Fruit fly (Drosophila melanogaster) whole organism, embryonic: Measurements from ENCODE around the gene CG31637.

ENCODE experiments used
- ATbp ChIP-seq: fragments of 200-800 bp; sonication (Bioruptor generic); optimal IDR thresholded peaks from 2 replicates; lab custom pipeline; 2017; ENCODE audit warnings: missing biosample characterization, mild to moderate bottlenecking, missing genetic modification characterization, missing genetic modification reagents
- Atf-2 ChIP-seq: fragments of 200-800 bp; sonication (Bioruptor generic); optimal IDR thresholded peaks from 2 replicates; lab custom pipeline; 2016; ENCODE audit warnings: missing biosample characterization, missing genetic modification characterization
- BEAF-32 ChIP-seq: fragments of 200-800 bp; sonication (Bioruptor generic); optimal IDR thresholded peaks from 3 replicates; lab custom pipeline; 2017; ENCODE audit warnings: missing biosample characterization, missing genetic modification characterization, mild to moderate bottlenecking, moderate library complexity, missing genetic modification reagents
- CG1233 ChIP-seq: fragments of 200-800 bp; sonication (Bioruptor generic); optimal IDR thresholded peaks from 4 replicates; lab custom pipeline; 2018; ENCODE audit warnings: missing biosample characterization, mild to moderate bottlenecking, missing genetic modification characterization
- CG12769 ChIP-seq: fragments of 200-800 bp; sonication (Bioruptor generic); optimal IDR thresholded peaks from 2 replicates; lab custom pipeline; 2019; ENCODE audit warnings: missing biosample characterization, mild to moderate bottlenecking, missing genetic modification characterization, moderate library complexity
- CG13287 ChIP-seq: fragments of 200-800 bp; sonication (Bioruptor generic); IDR thresholded peaks from 2 replicates; pipeline ENCODE4 v1.3.6; 2022; ENCODE audit warnings: missing biosample characterization, missing genetic modification characterization; ENCODE audit not compliant: partially characterized antibody
- CG13624 ChIP-seq: fragments of 200-800 bp; sonication (Bioruptor generic); optimal IDR thresholded peaks from 2 replicates; lab custom pipeline; 2016; ENCODE audit warnings: missing biosample characterization, missing genetic modification characterization
- CG1529 ChIP-seq: fragments of 200-800 bp; sonication (Bioruptor generic); optimal IDR thresholded peaks from 3 replicates; lab custom pipeline; 2018; ENCODE audit warnings: missing biosample characterization, missing genetic modification characterization
- CG31388 ChIP-seq: fragments of 200-800 bp; sonication (Bioruptor generic); optimal IDR thresholded peaks from 2 replicates; lab custom pipeline; 2016; ENCODE audit warnings: missing biosample characterization, missing genetic modification characterization
- CG3838 ChIP-seq: fragments of 200-800 bp; sonication (Bioruptor generic); optimal IDR thresholded peaks from 3 replicates; lab custom pipeline; 2016; ENCODE audit warnings: missing biosample characterization, missing genetic modification characterization
- CG7839 ChIP-seq: fragments of 200-800 bp; sonication (Bioruptor generic); optimal IDR thresholded peaks from 3 replicates; lab custom pipeline; 2018; ENCODE audit warnings: missing biosample characterization, mild to moderate bottlenecking, missing genetic modification characterization, moderate library complexity
- CG8359 ChIP-seq: fragments of 200-800 bp; sonication (Bioruptor generic); optimal IDR thresholded peaks from 2 replicates; lab custom pipeline; 2017; ENCODE audit warnings: missing biosample characterization, mild to moderate bottlenecking, missing genetic modification characterization, borderline replicate concordance
- CG9215 ChIP-seq: fragments of 200-800 bp; sonication (Bioruptor generic); IDR thresholded peaks from 2 replicates; pipeline ENCODE4 v1.3.6; 2022; ENCODE audit warnings: missing biosample characterization, missing genetic modification characterization
- CrebB ChIP-seq: fragments of 200-800 bp; sonication (Bioruptor generic); optimal IDR thresholded peaks from 3 replicates; lab custom pipeline; 2018; ENCODE audit warnings: missing biosample characterization, mild to moderate bottlenecking, missing genetic modification characterization
- GATAe ChIP-seq: fragments of 200-800 bp; sonication (Bioruptor generic); conservative IDR thresholded peaks from 2 replicates; pipeline ENCODE4 v1.3.6; 2022; ENCODE audit warnings: missing biosample characterization, missing genetic modification characterization
- HLHmδ ChIP-seq: fragments of 200-800 bp; sonication (Bioruptor generic); optimal IDR thresholded peaks from 2 replicates; lab custom pipeline; 2018; ENCODE audit warnings: missing biosample characterization, mild to moderate bottlenecking, missing genetic modification characterization, moderate library complexity
- Hr78 ChIP-seq, 2 experiments: fragments of 200-800 bp in 1 of 2; fragments of >200 bp in 1 of 2; sonication (Bioruptor generic) in 1 of 2; optimal IDR thresholded peaks; 2 replicates each; lab custom pipeline; 2017 to 2019; ENCODE audit warnings: missing biosample characterization in 2 of 2, missing genetic modification characterization in 2 of 2, mild to moderate bottlenecking in 1 of 2, moderate library complexity in 1 of 2
- Lpt ChIP-seq: fragments of >200 bp; optimal IDR thresholded peaks from 2 replicates; lab custom pipeline; 2018; ENCODE audit warnings: missing biosample characterization, missing genetic modification characterization
- Max ChIP-seq: fragments of 200-800 bp; sonication (Bioruptor generic); optimal IDR thresholded peaks from 2 replicates; lab custom pipeline; 2016; ENCODE audit warnings: missing biosample characterization, mild to moderate bottlenecking, missing genetic modification characterization
- Meics ChIP-seq: fragments of 200-800 bp; sonication (Bioruptor generic); optimal IDR thresholded peaks from 2 replicates; lab custom pipeline; 2017; ENCODE audit warnings: missing biosample characterization, mild to moderate bottlenecking, missing genetic modification characterization
- Myb ChIP-seq: fragments of 200-800 bp; sonication (Bioruptor generic); optimal IDR thresholded peaks from 2 replicates; lab custom pipeline; 2016; ENCODE audit warnings: missing biosample characterization, missing genetic modification characterization
- NFAT ChIP-seq: fragments of 200-800 bp; sonication (Bioruptor generic); IDR thresholded peaks from 2 replicates; pipeline ENCODE4 v1.3.6; 2022; ENCODE audit warnings: missing biosample characterization, missing genetic modification characterization
- Spps ChIP-seq: fragments of 200-800 bp; sonication (Bioruptor generic); optimal IDR thresholded peaks from 2 replicates; lab custom pipeline; 2018; ENCODE audit warnings: missing biosample characterization, mild to moderate bottlenecking, missing genetic modification characterization
- Taf1 ChIP-seq: fragments of 200-800 bp; sonication (Bioruptor generic); IDR thresholded peaks from 2 replicates; pipeline ENCODE4 v1.3.6; 2022; ENCODE audit warnings: missing biosample characterization, missing genetic modification characterization
- Xrp1 ChIP-seq: fragments of 200-800 bp; sonication (Bioruptor generic); IDR thresholded peaks from 2 replicates; pipeline ENCODE4 v1.3.6; 2022; ENCODE audit warnings: missing biosample characterization, missing genetic modification characterization
- YL-1 ChIP-seq: fragments of 200-800 bp; sonication (Bioruptor generic); optimal IDR thresholded peaks from 3 replicates; lab custom pipeline; 2017; ENCODE audit warnings: missing biosample characterization, mild to moderate bottlenecking, missing genetic modification characterization
- bbx ChIP-seq: fragments of 200-800 bp; sonication (Bioruptor generic); IDR thresholded peaks from 2 replicates; pipeline ENCODE4 v1.3.6; 2022; ENCODE audit warnings: missing biosample characterization, missing genetic modification characterization; ENCODE audit not compliant: partially characterized antibody
- bowl ChIP-seq: fragments of 200-800 bp; sonication (Bioruptor generic); IDR thresholded peaks from 2 replicates; pipeline ENCODE4 v1.3.6; 2022; ENCODE audit warnings: missing biosample characterization, missing genetic modification characterization
- bsh ChIP-seq, 2 experiments: fragments of 200-800 bp; sonication (Bioruptor generic); optimal IDR thresholded peaks; 2 replicates each; lab custom pipeline; 2017 to 2018; ENCODE audit warnings: mild to moderate bottlenecking in 2 of 2, missing biosample characterization in 2 of 2, missing genetic modification characterization in 2 of 2, moderate library complexity in 1 of 2
- cad ChIP-seq: fragments of >200 bp; optimal IDR thresholded peaks from 2 replicates; lab custom pipeline; 2017; ENCODE audit warnings: missing biosample characterization, missing genetic modification characterization
- chif ChIP-seq, 2 experiments: fragments of 200-800 bp; sonication (Bioruptor generic); optimal IDR thresholded peaks; 3 replicates each; lab custom pipeline; 2016; ENCODE audit warnings: missing biosample characterization in 2 of 2, missing genetic modification characterization in 2 of 2
- chn ChIP-seq: fragments of 200-800 bp; sonication (Bioruptor generic); optimal IDR thresholded peaks from 2 replicates; lab custom pipeline; 2016; ENCODE audit warnings: missing biosample characterization, missing genetic modification characterization
- dmrt11E ChIP-seq: fragments of 200-800 bp; sonication (Bioruptor generic); optimal IDR thresholded peaks from 3 replicates; lab custom pipeline; 2018; ENCODE audit warnings: missing biosample characterization, mild to moderate bottlenecking, missing genetic modification characterization, moderate library complexity
- ewg ChIP-seq: fragments of 200-800 bp; sonication (Bioruptor generic); optimal IDR thresholded peaks from 3 replicates; lab custom pipeline; 2017; ENCODE audit warnings: mild to moderate bottlenecking, missing biosample characterization, missing genetic modification reagents, missing genetic modification characterization
- eyg ChIP-seq: fragments of 200-800 bp; sonication (Bioruptor generic); optimal IDR thresholded peaks from 3 replicates; lab custom pipeline; 2016; ENCODE audit warnings: missing biosample characterization, missing genetic modification characterization
- fu2 ChIP-seq: fragments of 200-800 bp; sonication (Bioruptor generic); optimal IDR thresholded peaks from 2 replicates; lab custom pipeline; 2016; ENCODE audit warnings: missing biosample characterization, missing genetic modification characterization
- gsb-n ChIP-seq: fragments of 200-800 bp; sonication (Bioruptor generic); optimal IDR thresholded peaks from 3 replicates; lab custom pipeline; 2018; ENCODE audit warnings: missing biosample characterization, mild to moderate bottlenecking, missing genetic modification characterization
- hb ChIP-seq: fragments of 200-800 bp; sonication (Bioruptor generic); IDR thresholded peaks from 3 replicates; pipeline ENCODE4 v1.3.6; 2022; ENCODE audit warnings: missing biosample characterization, missing genetic modification characterization; ENCODE audit not compliant: partially characterized antibody
- lilli ChIP-seq: fragments of 200-800 bp; sonication (Bioruptor generic); optimal IDR thresholded peaks from 3 replicates; lab custom pipeline; 2016; ENCODE audit warnings: missing biosample characterization, missing genetic modification characterization
- lmd ChIP-seq: fragments of 200-800 bp; sonication (Bioruptor generic); IDR thresholded peaks from 2 replicates; pipeline ENCODE4 v1.3.6; 2022; ENCODE audit warnings: missing biosample characterization, missing genetic modification characterization
- nau ChIP-seq: fragments of 200-800 bp; sonication (Bioruptor generic); optimal IDR thresholded peaks from 3 replicates; lab custom pipeline; 2017; ENCODE audit warnings: missing biosample characterization, mild to moderate bottlenecking, missing genetic modification characterization, missing genetic modification reagents
- sob ChIP-seq: fragments of 200-800 bp; sonication (Bioruptor generic); IDR thresholded peaks from 2 replicates; pipeline ENCODE4 v1.3.6; 2022; ENCODE audit warnings: missing biosample characterization, missing genetic modification characterization
- tin ChIP-seq: fragments of 200-800 bp; sonication (Bioruptor generic); optimal IDR thresholded peaks from 3 replicates; lab custom pipeline; 2016; ENCODE audit warnings: missing biosample characterization, missing genetic modification characterization

Gene CG31637

DNA sequence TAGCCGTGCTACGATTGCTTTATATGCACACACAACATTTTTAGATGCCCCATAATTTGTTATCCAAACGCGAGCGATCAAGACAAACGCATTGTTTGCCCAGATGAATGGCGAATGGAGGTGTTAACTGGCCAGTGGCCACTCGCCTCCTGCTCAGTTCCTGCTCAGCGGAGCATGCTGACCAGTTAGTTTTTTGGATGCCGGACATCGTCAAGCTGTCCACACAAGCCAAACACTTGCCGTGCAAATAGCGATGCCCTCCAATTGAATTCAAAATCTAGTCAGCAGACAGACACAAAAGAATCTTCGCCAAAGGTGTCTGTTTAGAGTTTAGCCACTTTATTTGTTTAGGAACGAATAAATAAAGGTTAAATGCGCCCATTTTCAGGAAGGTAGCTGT is 36.2 kb upstream of the CG31637 start (continued):
- TF ChIP-seq chif (GFP tag; optimal IDR thresholded peaks at IDR 0.05; lab: Kevin White, UChicago) (no peak), bsh (GFP tag; optimal IDR thresholded peaks at IDR 0.05; lab: Kevin White, UChicago) (peak in 1 of 2 experiments; percentile 13), fu2 (GFP tag; lab: Kevin White, UChicago) (no peak), YL-1 (no peak), bowl (no peak), HLHmδ (GFP tag; lab: Kevin White, UChicago) (no peak), CG1233 (GFP tag; lab: Kevin White, UChicago) (no peak), Myb (GFP tag; lab: Kevin White, UChicago) (no peak), cad (GFP tag; lab: Kevin White, UChicago) (no peak), bbx (GFP tag; lab: Robert Waterston, UW) (no peak), ATbp (GFP tag; lab: Kevin White, UChicago) (peak; percentile 3), Lpt (GFP tag; lab: Kevin White, UChicago) (no peak), eyg (peak; percentile 10), CG12769 (no peak), CrebB (peak; percentile 44), tin (GFP tag; lab: Kevin White, UChicago) (no peak), ewg (no peak), Xrp1 (GFP tag; lab: Robert Waterston, UW) (0 out of 2 replicates have a peak, but pooled peaks have one; percentile 41), hb (GFP tag; lab: Robert Waterston, UW) (no peak), BEAF-32 (no peak), NFAT (GFP tag; lab: Robert Waterston, UW) (no peak), chn (GFP tag; lab: Kevin White, UChicago) (no peak), CG8359 (GFP tag; lab: Kevin White, UChicago) (no peak), Spps (tag; lab: Kevin White, UChicago) (no peak), CG13287 (GFP tag; lab: Robert Waterston, UW) (no peak), CG13624 (no peak), Hr78 (GFP tag; optimal IDR thresholded peaks at IDR 0.05; lab: Kevin White, UChicago) (peak in 1 of 2 experiments; percentile 10), Meics (GFP tag; lab: Kevin White, UChicago) (no peak), CG31388 (GFP tag; lab: Kevin White, UChicago) (no peak), CG9215 (no peak), lilli (GFP tag; lab: Kevin White, UChicago) (no peak), Atf-2 (GFP tag; lab: Kevin White, UChicago) (no peak), nau (no peak), gsb-n (tag; lab: Kevin White, UChicago) (no peak), CG1529 (GFP tag; lab: Kevin White, UChicago) (no peak), sob (no peak), dmrt11E (tag; lab: Kevin White, UChicago) (peak; percentile 10), Taf1 (no peak), CG7839 (no peak), GATAe (GFP tag; lab: Robert Waterston, UW) (no peak), lmd (GFP tag; lab: Robert Waterston, UW) (no peak), CG3838 (GFP tag; lab: Kevin White, UChicago) (no peak), Max (GFP tag; lab: Kevin White, UChicago) (no peak)
